Fruit fly (Drosophila melanogaster) whole organism, embryonic: ENCODE data around the gene CG6873.

ENCODE experiments used
- CG11247 ChIP-seq: fragments of 200-800 bp; sonication (Bioruptor generic); IDR thresholded peaks from 2 replicates; pipeline ENCODE4 v1.3.6; 2022; ENCODE audit warnings: missing biosample characterization, missing genetic modification characterization
- CG2116 ChIP-seq: fragments of 200-800 bp; sonication (Bioruptor generic); optimal IDR thresholded peaks from 3 replicates; lab custom pipeline; 2018; ENCODE audit warnings: missing biosample characterization, mild to moderate bottlenecking, missing genetic modification characterization
- CG6813 ChIP-seq: fragments of 200-800 bp; sonication (Bioruptor generic); optimal IDR thresholded peaks from 2 replicates; lab custom pipeline; 2017; ENCODE audit warnings: missing biosample characterization, missing genetic modification characterization, mild to moderate bottlenecking, moderate library complexity, missing genetic modification reagents
- CG8478 ChIP-seq: fragments of >200 bp; optimal IDR thresholded peaks from 2 replicates; lab custom pipeline; 2018
- Gug ChIP-seq: fragments of 200-800 bp; sonication (Bioruptor generic); IDR thresholded peaks from 4 replicates; pipeline ENCODE4 v1.3.6; 2022; ENCODE audit warnings: missing biosample characterization, missing genetic modification characterization
- Nf-YC ChIP-seq: fragments of 200-800 bp; optimal IDR thresholded peaks from 3 replicates; lab custom pipeline; 2019; ENCODE audit warnings: missing biosample characterization, mild to moderate bottlenecking, missing genetic modification characterization, moderate library complexity
- br ChIP-seq: fragments of >200 bp; optimal IDR thresholded peaks from 2 replicates; lab custom pipeline; 2017
- caup ChIP-seq: fragments of 200-800 bp; sonication (Bioruptor generic); optimal IDR thresholded peaks from 3 replicates; lab custom pipeline; 2017; ENCODE audit warnings: missing biosample characterization, mild to moderate bottlenecking, missing genetic modification characterization, moderate library complexity; ENCODE audit not compliant: severe bottlenecking
- esg ChIP-seq: fragments of 200-800 bp; sonication (Bioruptor generic); conservative IDR thresholded peaks from 2 replicates; pipeline ENCODE4 v1.3.6; 2022; ENCODE audit warnings: missing biosample characterization, missing genetic modification characterization
- gro ChIP-seq: fragments of 200-800 bp; sonication (Bioruptor generic); optimal IDR thresholded peaks from 2 replicates; lab custom pipeline; 2016; ENCODE audit warnings: missing biosample characterization, missing genetic modification characterization
- jigr1 ChIP-seq: fragments of 200-800 bp; sonication (Bioruptor generic); IDR thresholded peaks from 3 replicates; pipeline ENCODE4 v1.3.6; 2022; ENCODE audit warnings: missing biosample characterization, missing genetic modification characterization
- org-1 ChIP-seq: fragments of 200-800 bp; sonication (Bioruptor generic); optimal IDR thresholded peaks from 2 replicates; lab custom pipeline; 2017; ENCODE audit warnings: missing biosample characterization, missing genetic modification characterization

DNA sequence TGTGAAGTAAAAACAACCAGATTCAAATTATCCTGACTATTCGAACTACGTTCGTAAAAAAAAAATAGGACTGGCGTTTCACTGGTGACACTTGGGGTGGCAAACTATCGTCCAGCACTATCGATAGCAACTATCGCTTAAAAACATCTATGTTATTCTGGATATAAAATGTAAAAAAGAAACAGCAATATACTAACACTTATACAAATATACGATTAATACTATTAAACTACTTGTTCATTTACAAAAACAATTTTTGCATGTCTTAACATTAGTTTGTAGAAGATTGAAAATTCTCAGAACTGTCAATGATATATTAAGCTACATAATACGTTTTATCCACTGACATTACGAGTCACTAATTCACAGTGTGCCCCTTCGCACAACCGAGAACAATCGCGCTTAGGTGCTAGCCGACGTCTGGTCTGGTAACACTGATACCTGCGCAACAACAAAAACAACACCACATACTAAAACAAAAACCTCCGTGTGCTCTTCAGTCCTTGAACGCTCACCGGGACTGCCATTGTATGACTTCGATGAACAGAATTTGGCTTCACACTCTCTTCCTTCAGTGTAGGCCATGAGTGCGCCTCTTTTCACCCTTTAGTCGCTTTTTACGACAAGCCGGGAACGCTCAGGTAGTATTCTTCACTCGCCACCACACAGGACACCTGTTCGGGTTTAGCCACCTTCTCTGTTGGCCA lies 43.9 kb upstream of the CG6873 start, which contains the start of gene CG18259:
- TF ChIP-seq CG8478 (lab: Kevin White, UChicago), result no peak
- peak; percentile 34 for TF ChIP-seq Nf-YC (tag; lab: Kevin White, UChicago)
- no peak for TF ChIP-seq jigr1 (GFP tag; lab: Robert Waterston, UW)
- no peak for TF ChIP-seq org-1 (GFP tag; lab: Kevin White, UChicago)
- no peak for TF ChIP-seq Gug (GFP tag; lab: Robert Waterston, UW)
- no peak for TF ChIP-seq caup (GFP tag; lab: Kevin White, UChicago)
- TF ChIP-seq CG6813 (GFP tag; lab: Kevin White, UChicago), result no peak
- peak; percentile 57 for TF ChIP-seq CG2116
- no peak for TF ChIP-seq gro (GFP tag; lab: Kevin White, UChicago)
- TF ChIP-seq CG11247 (GFP tag; lab: Robert Waterston, UW), result no peak
- TF ChIP-seq br (lab: Kevin White, UChicago), result no peak
- no peak for TF ChIP-seq esg (GFP tag; lab: Robert Waterston, UW)
